Fruit fly (Drosophila melanogaster) whole organism, embryonic: ENCODE data around the gene alpha-Man-Ia.

Experiments
- Abd-B ChIP-seq: fragments of 200-800 bp; sonication (Bioruptor generic); optimal IDR thresholded peaks from 2 replicates; lab custom pipeline; 2018; ENCODE audit warnings: missing biosample characterization, mild to moderate bottlenecking, missing genetic modification characterization, moderate library complexity
- B-H2 ChIP-seq: fragments of 200-800 bp; sonication (Bioruptor generic); optimal IDR thresholded peaks from 2 replicates; lab custom pipeline; 2018; ENCODE audit warnings: missing biosample characterization, mild to moderate bottlenecking, missing genetic modification characterization
- CG10209 ChIP-seq: fragments of 200-800 bp; sonication (Bioruptor generic); optimal IDR thresholded peaks from 3 replicates; lab custom pipeline; 2017; ENCODE audit warnings: missing biosample characterization, mild to moderate bottlenecking, missing genetic modification characterization, missing genetic modification reagents
- CG10979 ChIP-seq: fragments of 200-800 bp; sonication (Bioruptor generic); optimal IDR thresholded peaks from 2 replicates; lab custom pipeline; 2018; ENCODE audit warnings: missing biosample characterization, mild to moderate bottlenecking, missing genetic modification characterization, moderate library complexity
- CG13287 ChIP-seq: fragments of 200-800 bp; sonication (Bioruptor generic); IDR thresholded peaks from 2 replicates; pipeline ENCODE4 v1.3.6; 2022; ENCODE audit warnings: missing biosample characterization, missing genetic modification characterization; ENCODE audit not compliant: partially characterized antibody
- CG13775 ChIP-seq: fragments of 200-800 bp; sonication (Bioruptor generic); optimal IDR thresholded peaks from 3 replicates; lab custom pipeline; 2017; ENCODE audit warnings: missing biosample characterization, mild to moderate bottlenecking, missing genetic modification characterization
- CG13894 ChIP-seq: fragments of 200-800 bp; sonication (Bioruptor generic); optimal IDR thresholded peaks from 3 replicates; lab custom pipeline; 2018; ENCODE audit warnings: missing biosample characterization, mild to moderate bottlenecking, missing genetic modification characterization, moderate library complexity
- CG14667 ChIP-seq: fragments of 200-800 bp; sonication (Bioruptor generic); IDR thresholded peaks from 2 replicates; pipeline ENCODE4 v1.3.6; 2022; ENCODE audit warnings: missing biosample characterization, missing genetic modification characterization
- CG1603 ChIP-seq: fragments of 200-800 bp; sonication (Bioruptor generic); optimal IDR thresholded peaks from 2 replicates; lab custom pipeline; 2019; ENCODE audit warnings: missing biosample characterization, mild to moderate bottlenecking, missing genetic modification characterization, moderate library complexity
- CG1832 ChIP-seq: fragments of 200-800 bp; sonication (Bioruptor generic); optimal IDR thresholded peaks from 2 replicates; lab custom pipeline; 2017; ENCODE audit warnings: missing biosample characterization, mild to moderate bottlenecking, missing genetic modification characterization, inconsistent platforms
- CG2120 ChIP-seq: fragments of 200-800 bp; sonication (Bioruptor generic); optimal IDR thresholded peaks from 3 replicates; lab custom pipeline; 2016; ENCODE audit warnings: missing biosample characterization, missing genetic modification characterization
- CG30403 ChIP-seq: fragments of 200-800 bp; sonication (Bioruptor generic); optimal IDR thresholded peaks from 3 replicates; lab custom pipeline; 2016; ENCODE audit warnings: missing biosample characterization, missing genetic modification characterization
- CG3065 ChIP-seq: fragments of 200-800 bp; sonication (Bioruptor generic); optimal IDR thresholded peaks from 2 replicates; lab custom pipeline; 2016; ENCODE audit warnings: missing biosample characterization, missing genetic modification characterization
- CG4282 ChIP-seq: fragments of 200-800 bp; sonication (Bioruptor generic); optimal IDR thresholded peaks from 2 replicates; lab custom pipeline; 2016; ENCODE audit warnings: missing biosample characterization, missing genetic modification characterization
- CG4424 ChIP-seq: fragments of 200-800 bp; sonication (Bioruptor generic); optimal IDR thresholded peaks from 3 replicates; lab custom pipeline; 2016; ENCODE audit warnings: missing biosample characterization, missing genetic modification characterization
- CG5180 ChIP-seq: fragments of 200-800 bp; sonication (Bioruptor generic); optimal IDR thresholded peaks from 3 replicates; lab custom pipeline; 2017; ENCODE audit warnings: missing biosample characterization, missing genetic modification characterization, mild to moderate bottlenecking, moderate library complexity, missing genetic modification reagents
- CG7556 ChIP-seq: fragments of 200-800 bp; sonication (Bioruptor generic); optimal IDR thresholded peaks from 2 replicates; lab custom pipeline; 2017; ENCODE audit warnings: missing biosample characterization, mild to moderate bottlenecking, missing genetic modification characterization
- CG7987 ChIP-seq: fragments of 200-800 bp; sonication (Bioruptor generic); optimal IDR thresholded peaks from 2 replicates; lab custom pipeline; 2018; ENCODE audit warnings: missing biosample characterization, mild to moderate bottlenecking, missing genetic modification characterization, moderate library complexity
- CG8290 ChIP-seq, 3 experiments: fragments of 200-800 bp; sonication (Bioruptor generic); optimal IDR thresholded peaks; 2 replicates each; lab custom pipeline; 2016 to 2019; ENCODE audit warnings: missing biosample characterization in 3 of 3, missing genetic modification characterization in 3 of 3, mild to moderate bottlenecking in 2 of 3, moderate library complexity in 1 of 3
- CTCF ChIP-seq: fragments of 200-800 bp; sonication (Bioruptor generic); optimal IDR thresholded peaks from 2 replicates; lab custom pipeline; 2017; ENCODE audit warnings: missing biosample characterization, mild to moderate bottlenecking, missing genetic modification characterization, moderate library complexity
- Deaf1 ChIP-seq: fragments of 200-800 bp; optimal IDR thresholded peaks from 3 replicates; lab custom pipeline; 2019; ENCODE audit warnings: missing biosample characterization, mild to moderate bottlenecking, missing genetic modification characterization, moderate library complexity
- Dp ChIP-seq: fragments of 200-800 bp; sonication (Bioruptor generic); optimal IDR thresholded peaks from 2 replicates; lab custom pipeline; 2018; ENCODE audit warnings: missing biosample characterization, mild to moderate bottlenecking, missing genetic modification characterization, moderate library complexity
- Drgx ChIP-seq: fragments of 200-800 bp; sonication (Bioruptor generic); IDR thresholded peaks from 2 replicates; pipeline ENCODE4 v1.3.6; 2022; ENCODE audit warnings: missing biosample characterization, missing genetic modification characterization
- E2f1 ChIP-seq: fragments of 200-800 bp; sonication (Bioruptor generic); IDR thresholded peaks from 2 replicates; pipeline ENCODE4 v1.3.6; 2022; ENCODE audit warnings: missing biosample characterization, missing genetic modification characterization
- E2f2 ChIP-seq: fragments of 200-800 bp; sonication (Bioruptor generic); IDR thresholded peaks from 2 replicates; pipeline ENCODE4 v1.3.6; 2022; ENCODE audit warnings: missing biosample characterization, missing genetic modification characterization
- Eip74EF ChIP-seq, 2 experiments: fragments of 200-800 bp in 1 of 2; fragments of >200 bp in 1 of 2; sonication (Bioruptor generic) in 1 of 2; optimal IDR thresholded peaks; 2 replicates each; lab custom pipeline; 2017 to 2019; ENCODE audit warnings: missing biosample characterization in 2 of 2, missing genetic modification characterization in 2 of 2, mild to moderate bottlenecking in 1 of 2, moderate library complexity in 1 of 2
- HLH54F ChIP-seq: fragments of 200-800 bp; sonication (Bioruptor generic); optimal IDR thresholded peaks from 3 replicates; lab custom pipeline; 2016; ENCODE audit warnings: missing biosample characterization, missing genetic modification characterization
- Hand ChIP-seq: fragments of 200-800 bp; sonication (Bioruptor generic); optimal IDR thresholded peaks from 2 replicates; lab custom pipeline; 2017; ENCODE audit warnings: mild to moderate bottlenecking, missing biosample characterization, missing genetic modification reagents, missing genetic modification characterization
- Hr51 ChIP-seq, 2 experiments: fragments of 200-800 bp; sonication (Bioruptor generic); optimal IDR thresholded peaks; 2 replicates in 1 of 2; 3 replicates in 1 of 2; lab custom pipeline; 2016 to 2018; ENCODE audit warnings: missing biosample characterization in 2 of 2, missing genetic modification characterization in 2 of 2, mild to moderate bottlenecking in 1 of 2, moderate library complexity in 1 of 2
- Hr78 ChIP-seq, 2 experiments: fragments of 200-800 bp in 1 of 2; fragments of >200 bp in 1 of 2; sonication (Bioruptor generic) in 1 of 2; optimal IDR thresholded peaks; 2 replicates each; lab custom pipeline; 2017 to 2019; ENCODE audit warnings: missing biosample characterization in 2 of 2, missing genetic modification characterization in 2 of 2, mild to moderate bottlenecking in 1 of 2, moderate library complexity in 1 of 2
- Jarid2 ChIP-seq: fragments of 200-800 bp; sonication (Bioruptor generic); optimal IDR thresholded peaks from 3 replicates; lab custom pipeline; 2017; ENCODE audit warnings: mild to moderate bottlenecking, missing biosample characterization, missing genetic modification reagents, missing genetic modification characterization
- Opbp ChIP-seq: fragments of 200-800 bp; sonication (Bioruptor generic); IDR thresholded peaks from 3 replicates; pipeline ENCODE4 v1.3.6; 2022; ENCODE audit warnings: missing biosample characterization, missing genetic modification characterization; ENCODE audit not compliant: partially characterized antibody
- Ptx1 ChIP-seq: fragments of 200-800 bp; sonication (Bioruptor generic); IDR thresholded peaks from 2 replicates; pipeline ENCODE4 v1.3.6; 2022; ENCODE audit warnings: missing biosample characterization, missing genetic modification characterization
- Sox100B ChIP-seq: fragments of 200-800 bp; sonication (Bioruptor generic); optimal IDR thresholded peaks from 3 replicates; lab custom pipeline; 2018; ENCODE audit warnings: missing biosample characterization, mild to moderate bottlenecking, missing genetic modification characterization
- Tbp ChIP-seq: fragments of >200 bp; optimal IDR thresholded peaks from 2 replicates; lab custom pipeline; 2018; ENCODE audit warnings: missing biosample characterization, missing genetic modification characterization
- az2 ChIP-seq: fragments of 200-800 bp; sonication (Bioruptor generic); optimal IDR thresholded peaks from 3 replicates; lab custom pipeline; 2016; ENCODE audit warnings: missing biosample characterization, missing genetic modification characterization
- dysf ChIP-seq: fragments of 200-800 bp; sonication (Bioruptor generic); IDR thresholded peaks from 3 replicates; pipeline ENCODE4 v1.3.6; 2022; ENCODE audit warnings: missing biosample characterization, missing genetic modification characterization
- gcm ChIP-seq: fragments of 200-800 bp; sonication (Bioruptor generic); optimal IDR thresholded peaks from 2 replicates; lab custom pipeline; 2019; ENCODE audit warnings: missing biosample characterization, mild to moderate bottlenecking, missing genetic modification characterization, moderate library complexity
- gem ChIP-seq: fragments of 200-800 bp; sonication (Bioruptor generic); optimal IDR thresholded peaks from 2 replicates; lab custom pipeline; 2019; ENCODE audit warnings: missing biosample characterization, mild to moderate bottlenecking, missing genetic modification characterization, moderate library complexity
- grau ChIP-seq: fragments of 200-800 bp; optimal IDR thresholded peaks from 3 replicates; lab custom pipeline; 2019; ENCODE audit warnings: missing biosample characterization, mild to moderate bottlenecking, missing genetic modification characterization, moderate library complexity
- lilli ChIP-seq: fragments of 200-800 bp; sonication (Bioruptor generic); optimal IDR thresholded peaks from 3 replicates; lab custom pipeline; 2016; ENCODE audit warnings: missing biosample characterization, missing genetic modification characterization
- nerfin-1 ChIP-seq: fragments of 200-800 bp; sonication (Bioruptor generic); optimal IDR thresholded peaks from 3 replicates; lab custom pipeline; 2019; ENCODE audit warnings: missing biosample characterization, mild to moderate bottlenecking, missing genetic modification characterization, moderate library complexity
- row ChIP-seq: fragments of 200-800 bp; sonication (Bioruptor generic); IDR thresholded peaks from 3 replicates; pipeline ENCODE4 v1.3.6; 2022; ENCODE audit warnings: missing biosample characterization, missing genetic modification characterization
- salm ChIP-seq: fragments of 200-800 bp; sonication (Bioruptor generic); optimal IDR thresholded peaks from 2 replicates; lab custom pipeline; 2018; ENCODE audit warnings: missing biosample characterization, mild to moderate bottlenecking, missing genetic modification characterization
- sens ChIP-seq: fragments of 200-800 bp; sonication (Bioruptor generic); peaks from one replicate; lab custom pipeline; 2016; ENCODE audit warnings: missing biosample characterization, missing genetic modification characterization
- slbo ChIP-seq: fragments of 200-800 bp; sonication (Bioruptor generic); IDR thresholded peaks from 2 replicates; pipeline ENCODE4 v1.3.6; 2022; ENCODE audit warnings: missing biosample characterization, missing genetic modification characterization
- ttk ChIP-seq: fragments of 200-800 bp; sonication (Bioruptor generic); IDR thresholded peaks from 2 replicates; pipeline ENCODE4 v2.1.2; 2022; ENCODE audit warnings: missing biosample characterization, missing genetic modification characterization
- tup ChIP-seq: fragments of 200-800 bp; sonication (Bioruptor generic); optimal IDR thresholded peaks from 2 replicates; lab custom pipeline; 2016; ENCODE audit warnings: missing biosample characterization, mild to moderate bottlenecking, missing genetic modification characterization, moderate library complexity
- unpg ChIP-seq: fragments of 200-800 bp; sonication (Bioruptor generic); optimal IDR thresholded peaks from 3 replicates; lab custom pipeline; 2018; ENCODE audit warnings: missing biosample characterization, mild to moderate bottlenecking, missing genetic modification characterization, moderate library complexity

alpha-Man-Ia gene

dm6 chrX:10318962-10319571 is 6.7 kb downstream of the alpha-Man-Ia start (continued):
- peak; percentile 13; the same call in 1 of the 2 replicates for TF ChIP-seq Ptx1 (GFP tag; lab: Robert Waterston, UW)
- TF ChIP-seq gcm (GFP tag; lab: Kevin White, UChicago), result no peak
- TF ChIP-seq Tbp (GFP tag; lab: Kevin White, UChicago), result no peak
- TF ChIP-seq salm (tag; lab: Kevin White, UChicago), result no peak
- no peak for TF ChIP-seq CG7987
- no peak for TF ChIP-seq CG8290 (GFP tag; optimal IDR thresholded peaks at IDR 0.05; lab: Kevin White, UChicago)
- TF ChIP-seq CG8290 (tag; optimal IDR thresholded peaks at IDR 0.05; lab: Kevin White, UChicago), result peak in 1 of 2 experiments; percentile 42
- no peak for TF ChIP-seq Hand
- peak; percentile 34 for TF ChIP-seq CG13894 (tag; lab: Kevin White, UChicago)
- peak; percentile 5 for TF ChIP-seq CG30403 (GFP tag; lab: Kevin White, UChicago)
- peak; percentile 68 for TF ChIP-seq E2f2
- TF ChIP-seq row (GFP tag; lab: Robert Waterston, UW), result peak; percentile 79
- TF ChIP-seq CG1832 (GFP tag; lab: Kevin White, UChicago), result no peak
- no peak for TF ChIP-seq CG4424 (GFP tag; lab: Kevin White, UChicago)
- no peak for TF ChIP-seq CG3065 (GFP tag; lab: Kevin White, UChicago)
- TF ChIP-seq CTCF (GFP tag; lab: Kevin White, UChicago), result peak; percentile 43
- TF ChIP-seq CG13775 (GFP tag; lab: Kevin White, UChicago), result no peak
- peak; percentile 38; the same call in 1 of the 2 replicates for TF ChIP-seq slbo (GFP tag; lab: Robert Waterston, UW)
- TF ChIP-seq CG1603 (tag; lab: Kevin White, UChicago), result no peak
- no peak for TF ChIP-seq az2
- TF ChIP-seq ttk (GFP tag; lab: Robert Waterston, UW), result no peak
- 0 out of 2 replicates have a peak, but pooled peaks have one; percentile 39 for TF ChIP-seq Drgx (GFP tag; lab: Robert Waterston, UW)
- peak; percentile 86 for TF ChIP-seq Jarid2
- peak; percentile 66 for TF ChIP-seq Dp (GFP tag; lab: Kevin White, UChicago)
- TF ChIP-seq HLH54F, result no peak
- TF ChIP-seq CG14667 (GFP tag; lab: Robert Waterston, UW), result no peak
- TF ChIP-seq Deaf1 (tag; lab: Kevin White, UChicago), result peak; percentile 93
- no peak for TF ChIP-seq nerfin-1 (tag; lab: Kevin White, UChicago)
- peak; percentile 2 for TF ChIP-seq B-H2
- peak; percentile 23; the same call in 1 of the 2 replicates for TF ChIP-seq CG13287
- peak; percentile 34 for TF ChIP-seq gem
- TF ChIP-seq unpg (GFP tag; lab: Kevin White, UChicago), result no peak
- peak; percentile 52; the same call in 1 of the 2 replicates for TF ChIP-seq E2f1 (GFP tag; lab: Robert Waterston, UW)
- TF ChIP-seq Eip74EF (GFP tag; optimal IDR thresholded peaks at IDR 0.05; lab: Kevin White, UChicago), result no peak
- TF ChIP-seq CG10979, result no peak
- TF ChIP-seq dysf (GFP tag; lab: Robert Waterston, UW), result peak; percentile 43; the same call in 1 of the 3 replicates
- TF ChIP-seq CG5180, result peak; percentile 37
- TF ChIP-seq lilli (GFP tag; lab: Kevin White, UChicago), result peak; percentile 12
- no peak for TF ChIP-seq tup (GFP tag; lab: Kevin White, UChicago)
- peak in 1 of 2 experiments; percentile 33 for TF ChIP-seq Hr51 (GFP tag; optimal IDR thresholded peaks at IDR 0.05; lab: Kevin White, UChicago)
- TF ChIP-seq Hr78 (GFP tag; optimal IDR thresholded peaks at IDR 0.05; lab: Kevin White, UChicago), result peak in 1 of 2 experiments; percentile 90
- TF ChIP-seq sens (GFP tag; lab: Kevin White, UChicago), result peak; percentile 71
- TF ChIP-seq CG10209 (GFP tag; lab: Kevin White, UChicago), result no peak
- peak; percentile 28 for TF ChIP-seq CG2120
- no peak for TF ChIP-seq Sox100B (GFP tag; lab: Kevin White, UChicago)
- no peak for TF ChIP-seq Opbp (GFP tag; lab: Robert Waterston, UW)
- no peak for TF ChIP-seq CG4282
- TF ChIP-seq Abd-B (GFP tag; lab: Kevin White, UChicago), result no peak
- TF ChIP-seq grau (tag; lab: Kevin White, UChicago), result peak; percentile 6
- peak; percentile 47 for TF ChIP-seq CG7556
